Fruit fly (Drosophila melanogaster): ENCODE results near the gene vret.

DNA sequence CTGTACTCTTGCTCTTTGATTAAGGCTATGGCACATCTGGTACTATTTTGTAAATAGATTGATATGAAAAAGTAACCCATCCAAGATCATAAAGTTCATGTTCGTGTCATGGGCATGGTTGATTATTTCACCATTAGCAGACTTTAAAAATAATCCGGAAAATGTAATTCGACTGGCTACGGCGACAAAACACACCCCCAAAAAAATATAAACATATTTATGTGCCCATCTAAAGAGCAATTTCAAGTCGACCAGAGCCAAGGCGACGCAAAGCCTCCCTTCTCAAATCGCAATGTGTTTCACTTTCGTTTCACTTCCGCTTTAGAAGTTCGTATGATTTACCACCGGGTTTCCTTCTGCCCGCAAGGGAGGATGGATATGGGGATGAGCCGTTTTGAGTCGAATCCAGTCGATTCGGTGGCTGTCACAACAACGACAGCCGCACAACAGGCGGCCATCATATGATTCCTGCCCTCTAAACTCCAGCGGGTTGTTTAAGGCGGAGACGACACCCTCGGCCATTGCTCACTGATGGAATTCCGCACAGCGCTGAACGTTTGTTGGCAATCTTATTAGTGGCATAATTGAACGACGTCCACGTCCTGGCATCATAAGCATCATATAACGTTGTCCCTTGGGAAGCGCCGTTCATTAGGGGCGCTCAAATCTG lies 26.3 kb downstream of the vret start:
- TF ChIP-seq psq (optimal IDR thresholded peaks at IDR 0.05), result no peak
- TF ChIP-seq h (optimal IDR thresholded peaks at IDR 0.05), result no peak

Data from Kc167 (cell line).